Fruit fly (Drosophila melanogaster) whole organism, embryonic: ENCODE results near the gene CG6055.
A peak's percentile ranks its signal among the peaks of the same experiment; 100 is the strongest.

Experiments
- Ada2b ChIP-seq: fragments of 200-800 bp; sonication (Bioruptor generic); IDR thresholded peaks from 2 replicates; pipeline ENCODE4 v1.3.6; 2022; ENCODE audit warnings: missing biosample characterization, missing genetic modification characterization
- Aef1 ChIP-seq: fragments of 200-800 bp; sonication (Bioruptor generic); IDR thresholded peaks from 3 replicates; pipeline ENCODE4 v1.3.6; 2022; ENCODE audit warnings: missing biosample characterization, missing genetic modification characterization
- Atf3 ChIP-seq: fragments of 200-800 bp; sonication (Bioruptor generic); optimal IDR thresholded peaks from 3 replicates; lab custom pipeline; 2016; ENCODE audit warnings: missing biosample characterization, missing genetic modification characterization
- CG10366 ChIP-seq: fragments of 200-800 bp; sonication (Bioruptor generic); IDR thresholded peaks from 2 replicates; pipeline ENCODE4 v1.3.6; 2022; ENCODE audit warnings: missing biosample characterization, missing genetic modification characterization
- CG10979 ChIP-seq: fragments of 200-800 bp; sonication (Bioruptor generic); optimal IDR thresholded peaks from 2 replicates; lab custom pipeline; 2018; ENCODE audit warnings: missing biosample characterization, mild to moderate bottlenecking, missing genetic modification characterization, moderate library complexity
- CG11695 ChIP-seq: fragments of 200-800 bp; sonication (Bioruptor generic); IDR thresholded peaks from 3 replicates; pipeline ENCODE4 v1.3.6; 2022; ENCODE audit warnings: missing biosample characterization, missing genetic modification characterization
- CG11723 ChIP-seq: fragments of 200-800 bp; sonication (Bioruptor generic); optimal IDR thresholded peaks from 2 replicates; lab custom pipeline; 2017; ENCODE audit warnings: missing biosample characterization, mild to moderate bottlenecking, missing genetic modification characterization
- CG12744 ChIP-seq: fragments of 200-800 bp; sonication (Bioruptor generic); optimal IDR thresholded peaks from 2 replicates; lab custom pipeline; 2016; ENCODE audit warnings: missing biosample characterization, missing genetic modification characterization
- CG13424 ChIP-seq: fragments of 200-800 bp; sonication (Bioruptor generic); optimal IDR thresholded peaks from 2 replicates; lab custom pipeline; 2019; ENCODE audit warnings: missing biosample characterization, mild to moderate bottlenecking, missing genetic modification characterization, moderate library complexity
- CG14860 ChIP-seq: fragments of 200-800 bp; sonication (Bioruptor generic); IDR thresholded peaks from 3 replicates; pipeline ENCODE4 v1.3.6; 2022; ENCODE audit warnings: missing biosample characterization, missing genetic modification characterization; ENCODE audit not compliant: partially characterized antibody
- CG15479 ChIP-seq: fragments of 200-800 bp; sonication (Bioruptor generic); optimal IDR thresholded peaks from 3 replicates; lab custom pipeline; 2019; ENCODE audit warnings: missing biosample characterization, mild to moderate bottlenecking, missing genetic modification characterization, moderate library complexity
- CG16813 ChIP-seq: fragments of 200-800 bp; sonication (Bioruptor generic); IDR thresholded peaks from 3 replicates; pipeline ENCODE4 v1.3.6; 2022; ENCODE audit warnings: missing biosample characterization, missing genetic modification characterization; ENCODE audit not compliant: partially characterized antibody
- CG17829 ChIP-seq: fragments of 200-800 bp; optimal IDR thresholded peaks from 2 replicates; lab custom pipeline; 2019; ENCODE audit warnings: missing biosample characterization, mild to moderate bottlenecking, missing genetic modification characterization, moderate library complexity
- CG18764 ChIP-seq: fragments of 200-800 bp; sonication (Bioruptor generic); optimal IDR thresholded peaks from 3 replicates; lab custom pipeline; 2016; ENCODE audit warnings: missing biosample characterization, missing genetic modification characterization
- CG31224 ChIP-seq: fragments of 200-800 bp; sonication (Bioruptor generic); IDR thresholded peaks from 2 replicates; pipeline ENCODE4 v1.3.6; 2022; ENCODE audit warnings: missing biosample characterization, missing genetic modification characterization
- CG32767 ChIP-seq: fragments of 200-800 bp; sonication (Bioruptor generic); IDR thresholded peaks from 2 replicates; pipeline ENCODE4 v1.3.6; 2022; ENCODE audit warnings: missing biosample characterization, missing genetic modification characterization
- CG7372 ChIP-seq: fragments of 200-800 bp; sonication (Bioruptor generic); IDR thresholded peaks from 2 replicates; pipeline ENCODE4 v1.3.6; 2022; ENCODE audit warnings: missing biosample characterization, missing genetic modification characterization
- Dad ChIP-seq: fragments of 200-800 bp; sonication (Bioruptor generic); optimal IDR thresholded peaks from 3 replicates; lab custom pipeline; 2016; ENCODE audit warnings: missing biosample characterization, missing genetic modification characterization
- Dek ChIP-seq: fragments of 200-800 bp; sonication (Bioruptor generic); optimal IDR thresholded peaks from 3 replicates; lab custom pipeline; 2019; ENCODE audit warnings: missing biosample characterization, mild to moderate bottlenecking, missing genetic modification characterization, moderate library complexity
- Dref ChIP-seq: fragments of 200-800 bp; sonication (Bioruptor generic); IDR thresholded peaks from 2 replicates; pipeline ENCODE4 v1.3.6; 2022; ENCODE audit warnings: missing biosample characterization, missing genetic modification characterization
- Ets65A ChIP-seq: fragments of 200-800 bp; sonication (Bioruptor generic); peaks from one replicate; lab custom pipeline; 2016; ENCODE audit warnings: missing biosample characterization, missing genetic modification characterization
- HLH3B ChIP-seq: fragments of 200-800 bp; sonication (Bioruptor generic); IDR thresholded peaks from 2 replicates; pipeline ENCODE4 v1.3.6; 2022; ENCODE audit warnings: missing biosample characterization, missing genetic modification characterization
- Hsf ChIP-seq: fragments of 200-800 bp; sonication (Bioruptor generic); optimal IDR thresholded peaks from 3 replicates; lab custom pipeline; 2016; ENCODE audit warnings: missing biosample characterization, missing genetic modification characterization
- MBD-R2 ChIP-seq: fragments of 200-800 bp; sonication (Bioruptor generic); IDR thresholded peaks from 2 replicates; pipeline ENCODE4 v1.3.6; 2022; ENCODE audit warnings: missing biosample characterization, missing genetic modification characterization
- Mes4 ChIP-seq: fragments of 200-800 bp; sonication (Bioruptor generic); optimal IDR thresholded peaks from 2 replicates; lab custom pipeline; 2016; ENCODE audit warnings: missing biosample characterization, missing genetic modification characterization
- Optix ChIP-seq: fragments of 200-800 bp; sonication (Bioruptor generic); IDR thresholded peaks from 3 replicates; pipeline ENCODE4 v1.3.6; 2022; ENCODE audit warnings: missing biosample characterization, missing genetic modification characterization
- PHDP ChIP-seq: fragments of 200-800 bp; sonication (Bioruptor generic); optimal IDR thresholded peaks from 3 replicates; lab custom pipeline; 2018; ENCODE audit warnings: missing biosample characterization, mild to moderate bottlenecking, missing genetic modification characterization, moderate library complexity
- Ptx1 ChIP-seq: fragments of 200-800 bp; sonication (Bioruptor generic); IDR thresholded peaks from 2 replicates; pipeline ENCODE4 v1.3.6; 2022; ENCODE audit warnings: missing biosample characterization, missing genetic modification characterization
- Six4 ChIP-seq: fragments of 200-800 bp; sonication (Bioruptor generic); optimal IDR thresholded peaks from 2 replicates; lab custom pipeline; 2016; ENCODE audit warnings: missing biosample characterization, missing genetic modification characterization
- Sox100B ChIP-seq: fragments of 200-800 bp; sonication (Bioruptor generic); optimal IDR thresholded peaks from 3 replicates; lab custom pipeline; 2018; ENCODE audit warnings: missing biosample characterization, mild to moderate bottlenecking, missing genetic modification characterization
- Sry-δ ChIP-seq: fragments of 200-800 bp; sonication (Bioruptor generic); optimal IDR thresholded peaks from 2 replicates; lab custom pipeline; 2016; ENCODE audit warnings: missing biosample characterization, missing genetic modification characterization
- corto ChIP-seq: fragments of 200-800 bp; sonication (Bioruptor generic); optimal IDR thresholded peaks from 2 replicates; lab custom pipeline; 2016; ENCODE audit warnings: missing biosample characterization, mild to moderate bottlenecking, missing genetic modification characterization, moderate library complexity
- crc ChIP-seq: fragments of 200-800 bp; sonication (Bioruptor generic); optimal IDR thresholded peaks from 2 replicates; lab custom pipeline; 2016; ENCODE audit warnings: missing biosample characterization, missing genetic modification characterization
- emc ChIP-seq: fragments of 200-800 bp; sonication (Bioruptor generic); optimal IDR thresholded peaks from 2 replicates; lab custom pipeline; 2016; ENCODE audit warnings: missing biosample characterization, missing genetic modification characterization
- eyg ChIP-seq: fragments of 200-800 bp; sonication (Bioruptor generic); optimal IDR thresholded peaks from 3 replicates; lab custom pipeline; 2016; ENCODE audit warnings: missing biosample characterization, missing genetic modification characterization
- ftz-f1 ChIP-seq: fragments of 200-800 bp; sonication (Bioruptor generic); optimal IDR thresholded peaks from 2 replicates; lab custom pipeline; 2016; ENCODE audit warnings: missing biosample characterization, missing genetic modification characterization
- gfzf ChIP-seq: fragments of 200-800 bp; sonication (Bioruptor generic); optimal IDR thresholded peaks from 2 replicates; lab custom pipeline; 2016; ENCODE audit warnings: missing biosample characterization, mild to moderate bottlenecking, missing genetic modification characterization, moderate library complexity
- hb ChIP-seq: fragments of 200-800 bp; sonication (Bioruptor generic); IDR thresholded peaks from 3 replicates; pipeline ENCODE4 v1.3.6; 2022; ENCODE audit warnings: missing biosample characterization, missing genetic modification characterization; ENCODE audit not compliant: partially characterized antibody
- ken ChIP-seq: fragments of 200-800 bp; sonication (Bioruptor generic); IDR thresholded peaks from 3 replicates; pipeline ENCODE4 v1.3.6; 2022; ENCODE audit warnings: missing biosample characterization, missing genetic modification characterization
- luna ChIP-seq: fragments of 200-800 bp; sonication (Bioruptor generic); optimal IDR thresholded peaks from 2 replicates; lab custom pipeline; 2016; ENCODE audit warnings: missing biosample characterization, missing genetic modification characterization
- rib ChIP-seq: fragments of 200-800 bp; sonication (Bioruptor generic); IDR thresholded peaks from 2 replicates; pipeline ENCODE4 v1.3.6; 2022; ENCODE audit warnings: missing biosample characterization, missing genetic modification characterization
- ro ChIP-seq: fragments of 200-800 bp; sonication (Bioruptor generic); IDR thresholded peaks from 2 replicates; pipeline ENCODE4 v1.3.6; 2022; ENCODE audit warnings: missing biosample characterization, missing genetic modification characterization
- schlank ChIP-seq: fragments of 200-800 bp; sonication (Bioruptor generic); optimal IDR thresholded peaks from 2 replicates; lab custom pipeline; 2018; ENCODE audit warnings: missing biosample characterization, mild to moderate bottlenecking, missing genetic modification characterization
- shn ChIP-seq: fragments of 200-800 bp; sonication (Bioruptor generic); optimal IDR thresholded peaks from 3 replicates; lab custom pipeline; 2016; ENCODE audit warnings: missing biosample characterization, missing genetic modification characterization
- sima ChIP-seq: fragments of 200-800 bp; sonication (Bioruptor generic); optimal IDR thresholded peaks from 2 replicates; lab custom pipeline; 2016; ENCODE audit warnings: missing biosample characterization, missing genetic modification characterization
- sna ChIP-seq: fragments of 200-800 bp; sonication (Bioruptor generic); IDR thresholded peaks from 2 replicates; pipeline ENCODE4 v1.3.6; 2022; ENCODE audit warnings: missing biosample characterization, missing genetic modification characterization; ENCODE audit not compliant: partially characterized antibody
- stc ChIP-seq: fragments of 200-800 bp; sonication (Bioruptor generic); IDR thresholded peaks from 2 replicates; pipeline ENCODE4 v1.3.6; 2022; ENCODE audit warnings: missing biosample characterization, missing genetic modification characterization
- trem ChIP-seq: fragments of 200-800 bp; optimal IDR thresholded peaks from 3 replicates; lab custom pipeline; 2019; ENCODE audit warnings: missing biosample characterization, mild to moderate bottlenecking, missing genetic modification characterization, moderate library complexity
- wek ChIP-seq: fragments of 200-800 bp; sonication (Bioruptor generic); optimal IDR thresholded peaks from 3 replicates; lab custom pipeline; 2018; ENCODE audit warnings: missing biosample characterization, mild to moderate bottlenecking, missing genetic modification characterization, moderate library complexity
- yki ChIP-seq: fragments of >200 bp; optimal IDR thresholded peaks from 3 replicates; lab custom pipeline; 2018
- zfh2 ChIP-seq: fragments of 200-800 bp; sonication (Bioruptor generic); optimal IDR thresholded peaks from 2 replicates; lab custom pipeline; 2016; ENCODE audit warnings: missing biosample characterization, missing genetic modification characterization

The CG6055 gene

dm6 chr2L:7433957-7434736 is 32.2 kb upstream of the CG6055 start (continued):
- no peak for TF ChIP-seq Mes4 (GFP tag; lab: Kevin White, UChicago)
- peak; percentile 83 for TF ChIP-seq schlank
- no peak for TF ChIP-seq hb (GFP tag; lab: Robert Waterston, UW)
- TF ChIP-seq CG11723 (GFP tag; lab: Kevin White, UChicago), result peak; percentile 38
- no peak for TF ChIP-seq Sry-δ (GFP tag; lab: Kevin White, UChicago)
- TF ChIP-seq CG13424 (tag; lab: Kevin White, UChicago), result peak; percentile 75
- TF ChIP-seq ftz-f1 (GFP tag; lab: Kevin White, UChicago), result no peak
- no peak for TF ChIP-seq Atf3 (GFP tag; lab: Kevin White, UChicago)
- TF ChIP-seq CG32767 (GFP tag; lab: Robert Waterston, UW), result peak; percentile 51; the same call in 1 of the 2 replicates
- no peak for TF ChIP-seq yki (lab: Kevin White, UChicago)
- peak; percentile 30 for TF ChIP-seq CG10979
- TF ChIP-seq wek, result no peak
- no peak for TF ChIP-seq Six4 (GFP tag; lab: Kevin White, UChicago)
- TF ChIP-seq CG15479 (GFP tag; lab: Kevin White, UChicago), result no peak
- TF ChIP-seq trem (tag; lab: Kevin White, UChicago), result no peak
- peak; percentile 88 for TF ChIP-seq PHDP (tag; lab: Kevin White, UChicago)
- TF ChIP-seq Sox100B, result peak; percentile 71
- TF ChIP-seq CG12744 (GFP tag; lab: Kevin White, UChicago), result no peak
- TF ChIP-seq rib (GFP tag; lab: Robert Waterston, UW), result peak; percentile 88
- TF ChIP-seq ken, result peak; percentile 44; the same call in 1 of the 3 replicates
- no peak for TF ChIP-seq CG16813 (GFP tag; lab: Robert Waterston, UW)
- peak; percentile 71 for TF ChIP-seq Aef1 (GFP tag; lab: Robert Waterston, UW)
- no peak for TF ChIP-seq Dad
- peak; percentile 45 for TF ChIP-seq Hsf (GFP tag; lab: Kevin White, UChicago)
- TF ChIP-seq CG10366, result peak; percentile 81
- TF ChIP-seq CG11695 (GFP tag; lab: Robert Waterston, UW), result peak; percentile 86
- peak; percentile 3 for TF ChIP-seq emc (GFP tag; lab: Kevin White, UChicago)
- TF ChIP-seq luna (GFP tag; lab: Kevin White, UChicago), result no peak
- TF ChIP-seq MBD-R2 (GFP tag; lab: Robert Waterston, UW), result peak; percentile 75; the same call in 1 of the 2 replicates
- no peak for TF ChIP-seq CG18764 (GFP tag; lab: Kevin White, UChicago)
- TF ChIP-seq Dref (GFP tag; lab: Robert Waterston, UW), result no peak
- TF ChIP-seq eyg, result no peak
- TF ChIP-seq shn (GFP tag; lab: Kevin White, UChicago), result no peak
- TF ChIP-seq CG14860 (GFP tag; lab: Robert Waterston, UW), result no peak
- TF ChIP-seq sima (GFP tag; lab: Kevin White, UChicago), result no peak
- peak; percentile 40 for TF ChIP-seq zfh2
- TF ChIP-seq Dek, result peak; percentile 91
- peak; percentile 53 for TF ChIP-seq stc (GFP tag; lab: Robert Waterston, UW)
- no peak for TF ChIP-seq crc (GFP tag; lab: Kevin White, UChicago)
- TF ChIP-seq ro (GFP tag; lab: Robert Waterston, UW), result 0 out of 2 replicates have a peak, but pooled peaks have one; percentile 41
- peak; percentile 87 for TF ChIP-seq Ptx1 (GFP tag; lab: Robert Waterston, UW)
- TF ChIP-seq CG7372 (GFP tag; lab: Robert Waterston, UW), result peak; percentile 82
- TF ChIP-seq sna (GFP tag; lab: Robert Waterston, UW), result no peak
- TF ChIP-seq CG17829 (tag; lab: Kevin White, UChicago), result peak; percentile 29
- no peak for TF ChIP-seq corto
- peak; percentile 72 for TF ChIP-seq CG31224 (GFP tag; lab: Robert Waterston, UW)
- TF ChIP-seq Optix (GFP tag; lab: Robert Waterston, UW), result no peak
- TF ChIP-seq Ets65A (GFP tag; lab: Kevin White, UChicago), result peak; percentile 55
- TF ChIP-seq Ada2b (GFP tag; lab: Robert Waterston, UW), result peak; percentile 72
- peak; percentile 85 for TF ChIP-seq HLH3B (GFP tag; lab: Robert Waterston, UW)
- no peak for TF ChIP-seq gfzf (GFP tag; lab: Kevin White, UChicago)
